Worm (Caenorhabditis elegans) whole organism, mixed stage, embryonic: Measurements from ENCODE around the gene C33D3.5.

Experiments
- M03D4.4 ChIP-seq: sonication (generic microtip); optimal IDR thresholded peaks from 2 replicates; lab custom pipeline; 2017; ENCODE audit warnings: mild to moderate bottlenecking, missing genetic modification characterization, missing compliant biosample characterization
- bed-3 ChIP-seq: fragments of 200-800 bp; sonication (Bioruptor generic); optimal IDR thresholded peaks from 3 replicates; lab custom pipeline; 2018; ENCODE audit warnings: mild to moderate bottlenecking, missing genetic modification characterization, moderate library complexity, missing compliant biosample characterization
- blmp-1 ChIP-seq: fragments of 150-350 bp; optimal IDR thresholded peaks from 2 replicates; lab custom pipeline; 2014; ENCODE audit warnings: missing biosample characterization, missing genetic modification characterization
- ceh-39 ChIP-seq: fragments of 150-350 bp; optimal IDR thresholded peaks from 2 replicates; lab custom pipeline; 2014; ENCODE audit warnings: missing biosample characterization, missing genetic modification characterization
- ceh-43 ChIP-seq: fragments of 200-800 bp; sonication (Bioruptor generic); optimal IDR thresholded peaks from 2 replicates; lab custom pipeline; 2018; ENCODE audit warnings: mild to moderate bottlenecking, missing genetic modification characterization, moderate library complexity, missing compliant biosample characterization
- ces-1 ChIP-seq: fragments of 150-350 bp; optimal IDR thresholded peaks from 2 replicates; lab custom pipeline; 2014; ENCODE audit warnings: missing biosample characterization, missing genetic modification reagents, missing genetic modification characterization
- cnd-1 ChIP-seq: fragments of 200-800 bp; sonication (Bioruptor generic); optimal IDR thresholded peaks from 2 replicates; lab custom pipeline; 2018; ENCODE audit warnings: mild to moderate bottlenecking, missing genetic modification characterization, missing compliant biosample characterization
- elt-1 ChIP-seq: sonication (generic microtip); optimal IDR thresholded peaks from 2 replicates; lab custom pipeline; 2017; ENCODE audit warnings: missing genetic modification characterization, mild to moderate bottlenecking, missing compliant biosample characterization, antibody characterized with exemption, moderate library complexity, borderline replicate concordance; ENCODE audit not compliant: insufficient read depth
- elt-3 ChIP-seq: fragments of 150-350 bp; optimal IDR thresholded peaks from 2 replicates; lab custom pipeline; 2014; ENCODE audit warnings: missing biosample characterization, missing genetic modification characterization
- flh-1 ChIP-seq: fragments of 200-800 bp; sonication (Bioruptor generic); optimal IDR thresholded peaks from 2 replicates; lab custom pipeline; 2018; ENCODE audit warnings: mild to moderate bottlenecking, missing genetic modification characterization, moderate library complexity, missing compliant biosample characterization
- ham-2 ChIP-seq: fragments of 200-800 bp; sonication (Bioruptor generic); optimal IDR thresholded peaks from 2 replicates; lab custom pipeline; 2018; ENCODE audit warnings: mild to moderate bottlenecking, missing genetic modification characterization, missing compliant biosample characterization
- hlh-1 ChIP-seq: fragments of 150-350 bp; optimal IDR thresholded peaks from 2 replicates; lab custom pipeline; 2014; ENCODE audit warnings: missing biosample characterization, missing genetic modification reagents, missing genetic modification characterization
- lin-32 ChIP-seq: fragments of 200-800 bp; sonication (Bioruptor generic); optimal IDR thresholded peaks from 2 replicates; lab custom pipeline; 2018; ENCODE audit warnings: mild to moderate bottlenecking, missing genetic modification characterization, missing compliant biosample characterization
- lsy-2 ChIP-seq: fragments of 150-350 bp; optimal IDR thresholded peaks from 2 replicates; lab custom pipeline; 2014; ENCODE audit warnings: missing biosample characterization, missing genetic modification characterization
- mab-5 ChIP-seq: fragments of 150-350 bp; optimal IDR thresholded peaks from 2 replicates; lab custom pipeline; 2014; ENCODE audit warnings: missing biosample characterization, missing genetic modification characterization
- nhr-12 ChIP-seq: fragments of 150-350 bp; optimal IDR thresholded peaks from 2 replicates; lab custom pipeline; 2014; ENCODE audit warnings: missing biosample characterization, missing genetic modification characterization
- nhr-2 ChIP-seq: fragments of 150-350 bp; optimal IDR thresholded peaks from 2 replicates; lab custom pipeline; 2014; ENCODE audit warnings: missing biosample characterization, missing genetic modification characterization
- nhr-237 ChIP-seq: fragments of 150-350 bp; optimal IDR thresholded peaks from 2 replicates; lab custom pipeline; 2014; ENCODE audit warnings: missing biosample characterization, missing genetic modification characterization
- nhr-28 ChIP-seq: fragments of 150-350 bp; optimal IDR thresholded peaks from 2 replicates; lab custom pipeline; 2014; ENCODE audit warnings: missing biosample characterization, missing genetic modification characterization
- nhr-76 ChIP-seq: sonication (generic microtip); optimal IDR thresholded peaks from 2 replicates; lab custom pipeline; 2017; ENCODE audit warnings: missing biosample characterization, missing genetic modification characterization
- snpc-4 ChIP-seq: fragments of 150-350 bp; optimal IDR thresholded peaks from 2 replicates; lab custom pipeline; 2014; ENCODE audit warnings: missing biosample characterization, missing genetic modification characterization
- sptf-1 ChIP-seq: sonication (generic microtip); optimal IDR thresholded peaks from 2 replicates; lab custom pipeline; 2017; ENCODE audit warnings: mild to moderate bottlenecking, missing genetic modification characterization, moderate library complexity, missing compliant biosample characterization
- tbx-8 ChIP-seq: fragments of 200-800 bp; sonication (Bioruptor generic); optimal IDR thresholded peaks from 2 replicates; lab custom pipeline; 2018; ENCODE audit warnings: mild to moderate bottlenecking, missing genetic modification characterization, moderate library complexity, missing compliant biosample characterization
- unc-120 ChIP-seq: sonication (generic microtip); optimal IDR thresholded peaks from 2 replicates; lab custom pipeline; 2017; ENCODE audit warnings: missing genetic modification characterization, missing compliant biosample characterization; ENCODE audit not compliant: poor library complexity, severe bottlenecking
- unc-39 ChIP-seq: fragments of 150-350 bp; optimal IDR thresholded peaks from 2 replicates; lab custom pipeline; 2014; ENCODE audit warnings: missing biosample characterization, missing genetic modification characterization
- unc-62 ChIP-seq: fragments of 150-350 bp; optimal IDR thresholded peaks from 2 replicates; lab custom pipeline; 2014; ENCODE audit warnings: missing biosample characterization, missing genetic modification reagents, missing genetic modification characterization
- zip-8 ChIP-seq: fragments of 150-350 bp; optimal IDR thresholded peaks from 2 replicates; lab custom pipeline; 2014; ENCODE audit warnings: missing biosample characterization, missing genetic modification characterization
- ztf-11 ChIP-seq: fragments of 150-350 bp; optimal IDR thresholded peaks from 2 replicates; lab custom pipeline; 2014; ENCODE audit warnings: missing biosample characterization, missing genetic modification characterization

Gene C33D3.5

ce11 chrX:10505193-10505592 is 14.0 kb downstream of the C33D3.5 start:
- TF ChIP-seq nhr-28 (no peak), lsy-2 (peak; percentile 85), ces-1 (GFP tag; lab: Kevin White, UChicago) (no peak), unc-39 (tag; lab: Kevin White, UChicago) (no peak), hlh-1 (tag; lab: Kevin White, UChicago) (no peak), bed-3 (GFP tag; lab: Kevin White, UChicago) (no peak)

ce11 chrX:10507971-10508370 is 16.8 kb downstream of the C33D3.5 start:
- TF ChIP-seq cnd-1 (tag; lab: Kevin White, UChicago), result peak; percentile 54
- peak; percentile 8 for TF ChIP-seq unc-62 (GFP tag; lab: Kevin White, UChicago)
- TF ChIP-seq nhr-28, result no peak
- no peak for TF ChIP-seq ham-2 (GFP tag; lab: Kevin White, UChicago)
- peak; percentile 83 for TF ChIP-seq nhr-2
- peak; percentile 46 for TF ChIP-seq elt-1
- TF ChIP-seq M03D4.4 (tag; lab: Kevin White, UChicago), result no peak
- TF ChIP-seq zip-8, result peak; percentile 39

ce11 chrX:10514056-10514455 is 22.9 kb downstream of the C33D3.5 start:
- TF ChIP-seq hlh-1 (tag; lab: Kevin White, UChicago) (no peak), unc-62 (GFP tag; lab: Kevin White, UChicago) (no peak), zip-8 (no peak), ces-1 (GFP tag; lab: Kevin White, UChicago) (peak; percentile 5)

ce11 chrX:10514834-10515233 is 23.7 kb downstream of the C33D3.5 start:
- TF ChIP-seq lsy-2, result peak; percentile 57
- no peak for TF ChIP-seq flh-1 (GFP tag; lab: Kevin White, UChicago)
- TF ChIP-seq ceh-43 (GFP tag; lab: Kevin White, UChicago), result no peak
- TF ChIP-seq unc-120 (tag; lab: Kevin White, UChicago), result no peak
- no peak for TF ChIP-seq ceh-39
- no peak for TF ChIP-seq elt-3
- TF ChIP-seq ham-2 (GFP tag; lab: Kevin White, UChicago), result peak; percentile 3
- no peak for TF ChIP-seq mab-5
- TF ChIP-seq zip-8, result no peak
- TF ChIP-seq nhr-237 (tag; lab: Kevin White, UChicago), result no peak

- TF ChIP-seq nhr-12 (no peak), nhr-28 (no peak), snpc-4 (tag; lab: Kevin White, UChicago) (no peak), lin-32 (GFP tag; lab: Kevin White, UChicago) (no peak), nhr-2 (peak; percentile 63), ztf-11 (tag; lab: Kevin White, UChicago) (no peak), nhr-76 (tag; lab: Kevin White, UChicago) (no peak)
Observed at ce11 chrX:10516549-10516948, 25.4 kb downstream of the C33D3.5 start.

- no peak for TF ChIP-seq blmp-1 (tag; lab: Kevin White, UChicago)
- TF ChIP-seq unc-62 (GFP tag; lab: Kevin White, UChicago), result peak; percentile 92
- peak; percentile 91 for TF ChIP-seq elt-1
- TF ChIP-seq nhr-2, result peak; percentile 69
Observed at ce11 chrX:10520185-10520584, 29.0 kb downstream of the C33D3.5 start.

ce11 chrX:10521313-10521712 is 30.2 kb downstream of the C33D3.5 start, which contains the start of gene F14F3.4:
F14F3.4 (minus strand) TSS chrX:10521413.
- TF ChIP-seq mab-5 (no peak), lin-32 (GFP tag; lab: Kevin White, UChicago) (no peak), lsy-2 (no peak), bed-3 (GFP tag; lab: Kevin White, UChicago) (no peak), elt-1 (no peak), sptf-1 (no peak), tbx-8 (GFP tag; lab: Kevin White, UChicago) (no peak)
